Fruit fly (Drosophila melanogaster) whole organism, embryonic: Measurements from ENCODE around the gene SpdS.

Experiments used
- BEAF-32 ChIP-seq: fragments of 200-800 bp; sonication (Bioruptor generic); optimal IDR thresholded peaks from 3 replicates; lab custom pipeline; 2017; ENCODE audit warnings: missing biosample characterization, missing genetic modification characterization, mild to moderate bottlenecking, moderate library complexity, missing genetic modification reagents
- CG11696 ChIP-seq: fragments of 200-800 bp; sonication (Bioruptor generic); IDR thresholded peaks from 2 replicates; pipeline ENCODE4 v1.3.6; 2022; ENCODE audit warnings: missing biosample characterization, missing genetic modification characterization
- CG12299 ChIP-seq: fragments of 200-800 bp; sonication (Bioruptor generic); optimal IDR thresholded peaks from 2 replicates; lab custom pipeline; 2018; ENCODE audit warnings: missing biosample characterization, mild to moderate bottlenecking, missing genetic modification characterization
- CG12769 ChIP-seq: fragments of 200-800 bp; sonication (Bioruptor generic); optimal IDR thresholded peaks from 2 replicates; lab custom pipeline; 2019; ENCODE audit warnings: missing biosample characterization, mild to moderate bottlenecking, missing genetic modification characterization, moderate library complexity
- CG13287 ChIP-seq: fragments of 200-800 bp; sonication (Bioruptor generic); IDR thresholded peaks from 2 replicates; pipeline ENCODE4 v1.3.6; 2022; ENCODE audit warnings: missing biosample characterization, missing genetic modification characterization; ENCODE audit not compliant: partially characterized antibody
- CG14710 ChIP-seq: fragments of 200-800 bp; sonication (Bioruptor generic); optimal IDR thresholded peaks from 3 replicates; lab custom pipeline; 2019; ENCODE audit warnings: missing biosample characterization, mild to moderate bottlenecking, missing genetic modification characterization, moderate library complexity
- CG15479 ChIP-seq: fragments of 200-800 bp; sonication (Bioruptor generic); optimal IDR thresholded peaks from 3 replicates; lab custom pipeline; 2019; ENCODE audit warnings: missing biosample characterization, mild to moderate bottlenecking, missing genetic modification characterization, moderate library complexity
- CG1603 ChIP-seq: fragments of 200-800 bp; sonication (Bioruptor generic); optimal IDR thresholded peaks from 2 replicates; lab custom pipeline; 2019; ENCODE audit warnings: missing biosample characterization, mild to moderate bottlenecking, missing genetic modification characterization, moderate library complexity
- CG17385 ChIP-seq: fragments of 200-800 bp; sonication (Bioruptor generic); optimal IDR thresholded peaks from 3 replicates; lab custom pipeline; 2018; ENCODE audit warnings: missing biosample characterization, mild to moderate bottlenecking, missing genetic modification characterization
- CG17912 ChIP-seq: fragments of 200-800 bp; sonication (Bioruptor generic); optimal IDR thresholded peaks from 2 replicates; lab custom pipeline; 2018; ENCODE audit warnings: missing biosample characterization, mild to moderate bottlenecking, missing genetic modification characterization
- CG2889 ChIP-seq: fragments of 200-800 bp; sonication (Bioruptor generic); IDR thresholded peaks from 3 replicates; pipeline ENCODE4 v1.3.6; 2022; ENCODE audit warnings: missing biosample characterization, missing genetic modification characterization
- CG34376 ChIP-seq: fragments of 200-800 bp; sonication (Bioruptor generic); optimal IDR thresholded peaks from 2 replicates; lab custom pipeline; 2018; ENCODE audit warnings: missing biosample characterization, mild to moderate bottlenecking, missing genetic modification characterization
- CG4424 ChIP-seq: fragments of 200-800 bp; sonication (Bioruptor generic); optimal IDR thresholded peaks from 3 replicates; lab custom pipeline; 2016; ENCODE audit warnings: missing biosample characterization, missing genetic modification characterization
- CG4707 ChIP-seq: fragments of 200-800 bp; sonication (Bioruptor generic); optimal IDR thresholded peaks from 2 replicates; lab custom pipeline; 2018; ENCODE audit warnings: missing biosample characterization, mild to moderate bottlenecking, missing genetic modification characterization, moderate library complexity
- CG4730 ChIP-seq: fragments of 200-800 bp; sonication (Bioruptor generic); IDR thresholded peaks from 2 replicates; pipeline ENCODE4 v1.3.6; 2022; ENCODE audit warnings: missing biosample characterization, missing genetic modification characterization
- CG7556 ChIP-seq: fragments of 200-800 bp; sonication (Bioruptor generic); optimal IDR thresholded peaks from 2 replicates; lab custom pipeline; 2017; ENCODE audit warnings: missing biosample characterization, mild to moderate bottlenecking, missing genetic modification characterization
- CG7786 ChIP-seq: fragments of 200-800 bp; sonication (Bioruptor generic); optimal IDR thresholded peaks from 2 replicates; lab custom pipeline; 2016; ENCODE audit warnings: missing biosample characterization, missing genetic modification characterization
- CG8359 ChIP-seq: fragments of 200-800 bp; sonication (Bioruptor generic); optimal IDR thresholded peaks from 2 replicates; lab custom pipeline; 2017; ENCODE audit warnings: missing biosample characterization, mild to moderate bottlenecking, missing genetic modification characterization, borderline replicate concordance
- Dp ChIP-seq: fragments of 200-800 bp; sonication (Bioruptor generic); optimal IDR thresholded peaks from 2 replicates; lab custom pipeline; 2018; ENCODE audit warnings: missing biosample characterization, mild to moderate bottlenecking, missing genetic modification characterization, moderate library complexity
- E2f2 ChIP-seq: fragments of 200-800 bp; sonication (Bioruptor generic); IDR thresholded peaks from 2 replicates; pipeline ENCODE4 v1.3.6; 2022; ENCODE audit warnings: missing biosample characterization, missing genetic modification characterization
- Ets97D ChIP-seq: fragments of 200-800 bp; sonication (Bioruptor generic); optimal IDR thresholded peaks from 3 replicates; lab custom pipeline; 2016; ENCODE audit warnings: missing biosample characterization, missing genetic modification characterization
- MESR4 ChIP-seq: fragments of 200-800 bp; sonication (Bioruptor generic); optimal IDR thresholded peaks from 2 replicates; lab custom pipeline; 2018; ENCODE audit warnings: missing biosample characterization, mild to moderate bottlenecking, missing genetic modification characterization, moderate library complexity
- Myb ChIP-seq: fragments of 200-800 bp; sonication (Bioruptor generic); optimal IDR thresholded peaks from 2 replicates; lab custom pipeline; 2016; ENCODE audit warnings: missing biosample characterization, missing genetic modification characterization
- Nf-YB ChIP-seq: fragments of 200-800 bp; sonication (Bioruptor generic); optimal IDR thresholded peaks from 3 replicates; lab custom pipeline; 2019; ENCODE audit warnings: missing biosample characterization, mild to moderate bottlenecking, missing genetic modification characterization, moderate library complexity
- Opbp ChIP-seq: fragments of 200-800 bp; sonication (Bioruptor generic); IDR thresholded peaks from 3 replicates; pipeline ENCODE4 v1.3.6; 2022; ENCODE audit warnings: missing biosample characterization, missing genetic modification characterization; ENCODE audit not compliant: partially characterized antibody
- Optix ChIP-seq: fragments of 200-800 bp; sonication (Bioruptor generic); IDR thresholded peaks from 3 replicates; pipeline ENCODE4 v1.3.6; 2022; ENCODE audit warnings: missing biosample characterization, missing genetic modification characterization
- Pdp1 ChIP-seq, 2 experiments: fragments of 200-800 bp; sonication (Bioruptor generic); optimal IDR thresholded peaks; 3 replicates each; lab custom pipeline; 2016; ENCODE audit warnings: missing biosample characterization in 2 of 2, missing genetic modification characterization in 2 of 2, mild to moderate bottlenecking in 1 of 2, moderate library complexity in 1 of 2
- Ravus ChIP-seq: fragments of 200-800 bp; sonication (Bioruptor generic); IDR thresholded peaks from 2 replicates; pipeline ENCODE4 v1.3.6; 2022; ENCODE audit warnings: missing biosample characterization, missing genetic modification characterization
- Tbp ChIP-seq: fragments of >200 bp; optimal IDR thresholded peaks from 2 replicates; lab custom pipeline; 2018; ENCODE audit warnings: missing biosample characterization, missing genetic modification characterization
- Vsx1 ChIP-seq: fragments of 200-800 bp; sonication (Bioruptor generic); optimal IDR thresholded peaks from 2 replicates; lab custom pipeline; 2017; ENCODE audit warnings: missing biosample characterization, mild to moderate bottlenecking, missing genetic modification characterization, missing genetic modification reagents
- YL-1 ChIP-seq: fragments of 200-800 bp; sonication (Bioruptor generic); optimal IDR thresholded peaks from 3 replicates; lab custom pipeline; 2017; ENCODE audit warnings: missing biosample characterization, mild to moderate bottlenecking, missing genetic modification characterization
- bbx ChIP-seq: fragments of 200-800 bp; sonication (Bioruptor generic); IDR thresholded peaks from 2 replicates; pipeline ENCODE4 v1.3.6; 2022; ENCODE audit warnings: missing biosample characterization, missing genetic modification characterization; ENCODE audit not compliant: partially characterized antibody
- corto ChIP-seq: fragments of 200-800 bp; sonication (Bioruptor generic); optimal IDR thresholded peaks from 2 replicates; lab custom pipeline; 2016; ENCODE audit warnings: missing biosample characterization, mild to moderate bottlenecking, missing genetic modification characterization, moderate library complexity
- dan ChIP-seq: fragments of 200-800 bp; sonication (Bioruptor generic); IDR thresholded peaks from 2 replicates; pipeline ENCODE4 v1.3.6; 2022; ENCODE audit warnings: missing biosample characterization, missing genetic modification characterization
- dm ChIP-seq: fragments of 200-800 bp; sonication (Bioruptor generic); optimal IDR thresholded peaks from 3 replicates; lab custom pipeline; 2016; ENCODE audit warnings: missing biosample characterization, missing genetic modification characterization
- emc ChIP-seq: fragments of 200-800 bp; sonication (Bioruptor generic); optimal IDR thresholded peaks from 2 replicates; lab custom pipeline; 2016; ENCODE audit warnings: missing biosample characterization, missing genetic modification characterization
- kah ChIP-seq: fragments of 200-800 bp; sonication (Bioruptor generic); optimal IDR thresholded peaks from 2 replicates; lab custom pipeline; 2018; ENCODE audit warnings: missing biosample characterization, mild to moderate bottlenecking, missing genetic modification characterization
- lbe ChIP-seq: fragments of 200-800 bp; sonication (Bioruptor generic); optimal IDR thresholded peaks from 2 replicates; lab custom pipeline; 2016; ENCODE audit warnings: missing biosample characterization, mild to moderate bottlenecking, missing genetic modification characterization
- mirr ChIP-seq: fragments of 200-800 bp; sonication (Bioruptor generic); optimal IDR thresholded peaks from 3 replicates; lab custom pipeline; 2018; ENCODE audit warnings: missing biosample characterization, mild to moderate bottlenecking, missing genetic modification characterization
- org-1 ChIP-seq: fragments of 200-800 bp; sonication (Bioruptor generic); optimal IDR thresholded peaks from 2 replicates; lab custom pipeline; 2017; ENCODE audit warnings: missing biosample characterization, missing genetic modification characterization
- phol ChIP-seq: fragments of 200-800 bp; sonication (Bioruptor generic); optimal IDR thresholded peaks from 3 replicates; lab custom pipeline; 2018; ENCODE audit warnings: missing biosample characterization, mild to moderate bottlenecking, missing genetic modification characterization, moderate library complexity
- psq ChIP-seq: fragments of 200-800 bp; sonication (Bioruptor generic); optimal IDR thresholded peaks from 2 replicates; lab custom pipeline; 2017; ENCODE audit warnings: missing biosample characterization, missing genetic modification characterization
- ro ChIP-seq: fragments of 200-800 bp; sonication (Bioruptor generic); IDR thresholded peaks from 2 replicates; pipeline ENCODE4 v1.3.6; 2022; ENCODE audit warnings: missing biosample characterization, missing genetic modification characterization
- row ChIP-seq: fragments of 200-800 bp; sonication (Bioruptor generic); IDR thresholded peaks from 3 replicates; pipeline ENCODE4 v1.3.6; 2022; ENCODE audit warnings: missing biosample characterization, missing genetic modification characterization
- sens ChIP-seq: fragments of 200-800 bp; sonication (Bioruptor generic); peaks from one replicate; lab custom pipeline; 2016; ENCODE audit warnings: missing biosample characterization, missing genetic modification characterization
- sens-2 ChIP-seq: fragments of 200-800 bp; sonication (Bioruptor generic); IDR thresholded peaks from 2 replicates; pipeline ENCODE4 v1.3.6; 2022; ENCODE audit warnings: missing biosample characterization, missing genetic modification characterization
- sqz ChIP-seq: fragments of 200-800 bp; sonication (Bioruptor generic); optimal IDR thresholded peaks from 3 replicates; lab custom pipeline; 2018; ENCODE audit warnings: missing biosample characterization, mild to moderate bottlenecking, missing genetic modification characterization
- stwl ChIP-seq: fragments of 200-800 bp; sonication (Bioruptor generic); optimal IDR thresholded peaks from 3 replicates; lab custom pipeline; 2018; ENCODE audit warnings: missing biosample characterization, mild to moderate bottlenecking, missing genetic modification characterization, moderate library complexity
- tll ChIP-seq, 2 experiments: fragments of 200-800 bp in 1 of 2; fragments of >200 bp in 1 of 2; sonication (Bioruptor generic) in 1 of 2; optimal IDR thresholded peaks; 2 replicates each; lab custom pipeline; 2017 to 2019; ENCODE audit warnings: missing biosample characterization in 2 of 2, missing genetic modification characterization in 2 of 2, mild to moderate bottlenecking in 1 of 2, moderate library complexity in 1 of 2
- trem ChIP-seq: fragments of 200-800 bp; optimal IDR thresholded peaks from 3 replicates; lab custom pipeline; 2019; ENCODE audit warnings: missing biosample characterization, mild to moderate bottlenecking, missing genetic modification characterization, moderate library complexity
- zfh2 ChIP-seq: fragments of 200-800 bp; sonication (Bioruptor generic); optimal IDR thresholded peaks from 2 replicates; lab custom pipeline; 2016; ENCODE audit warnings: missing biosample characterization, missing genetic modification characterization

The SpdS gene

DNA sequence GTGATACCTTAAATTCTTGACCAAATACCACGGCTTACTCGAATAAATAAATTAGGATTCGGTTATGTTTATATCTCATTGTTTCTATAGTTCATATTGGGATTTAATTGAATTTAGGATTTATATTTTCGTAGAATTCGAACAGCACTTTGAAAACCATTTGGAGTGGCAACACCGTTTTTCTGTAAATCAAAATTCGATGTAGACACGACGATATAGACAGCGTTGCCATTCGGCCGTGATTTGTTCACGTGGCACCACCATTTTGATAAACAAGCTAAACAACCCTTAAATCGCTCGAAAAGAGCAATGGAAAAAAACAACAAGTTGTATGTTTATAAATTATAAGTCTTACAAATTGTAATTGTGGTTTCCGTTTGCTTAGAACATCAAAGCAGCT is 2.8 kb upstream of the SpdS start (continued):
- TF ChIP-seq lbe (GFP tag; lab: Kevin White, UChicago) = peak; percentile 33
- no peak for TF ChIP-seq sqz (GFP tag; lab: Kevin White, UChicago)
- TF ChIP-seq CG15479 (GFP tag; lab: Kevin White, UChicago) = no peak
- TF ChIP-seq org-1 = no peak
- peak; percentile 23 for TF ChIP-seq CG34376 (GFP tag; lab: Kevin White, UChicago)
- peak; percentile 74 for TF ChIP-seq CG13287 (GFP tag; lab: Robert Waterston, UW)
- TF ChIP-seq Vsx1 = no peak
- no peak for TF ChIP-seq corto (GFP tag; lab: Kevin White, UChicago)
- peak; percentile 29 for TF ChIP-seq Ets97D
- TF ChIP-seq Ravus (GFP tag; lab: Robert Waterston, UW) = no peak
- TF ChIP-seq E2f2 (GFP tag; lab: Robert Waterston, UW) = peak; percentile 76
- peak; percentile 56 for TF ChIP-seq CG1603
- peak; percentile 33 for TF ChIP-seq Tbp
- peak; percentile 38 for TF ChIP-seq trem (tag; lab: Kevin White, UChicago)
- TF ChIP-seq CG7556 = no peak
- TF ChIP-seq tll (GFP tag; optimal IDR thresholded peaks at IDR 0.05; lab: Kevin White, UChicago) = peak in 1 of 2 experiments; percentile 3
- no peak for TF ChIP-seq zfh2
- peak; percentile 66 for TF ChIP-seq dm (GFP tag; lab: Kevin White, UChicago)
- no peak for TF ChIP-seq ro (GFP tag; lab: Robert Waterston, UW)
- TF ChIP-seq MESR4 (GFP tag; lab: Kevin White, UChicago) = peak; percentile 8
- no peak for TF ChIP-seq CG8359
- TF ChIP-seq stwl (tag; lab: Kevin White, UChicago) = peak; percentile 59
- peak; percentile 65 for TF ChIP-seq BEAF-32 (GFP tag; lab: Kevin White, UChicago)
- TF ChIP-seq emc (GFP tag; lab: Kevin White, UChicago) = no peak
- peak; percentile 80 for TF ChIP-seq YL-1 (GFP tag; lab: Kevin White, UChicago)
- peak; percentile 48 for TF ChIP-seq Myb (GFP tag; lab: Kevin White, UChicago)
- TF ChIP-seq CG2889 = no peak
- TF ChIP-seq Dp (GFP tag; lab: Kevin White, UChicago) = peak; percentile 61
- peak; percentile 11; the same call in 1 of the 2 replicates for TF ChIP-seq bbx (GFP tag; lab: Robert Waterston, UW)
- TF ChIP-seq Nf-YB (GFP tag; lab: Kevin White, UChicago) = peak; percentile 9
- peak; percentile 59 for TF ChIP-seq CG14710 (tag; lab: Kevin White, UChicago)
- TF ChIP-seq Opbp (GFP tag; lab: Robert Waterston, UW) = peak; percentile 33; the same call in 1 of the 3 replicates
- TF ChIP-seq dan = no peak
- peak; percentile 80 for TF ChIP-seq sens
- TF ChIP-seq phol (tag; lab: Kevin White, UChicago) = peak; percentile 76

DNA sequence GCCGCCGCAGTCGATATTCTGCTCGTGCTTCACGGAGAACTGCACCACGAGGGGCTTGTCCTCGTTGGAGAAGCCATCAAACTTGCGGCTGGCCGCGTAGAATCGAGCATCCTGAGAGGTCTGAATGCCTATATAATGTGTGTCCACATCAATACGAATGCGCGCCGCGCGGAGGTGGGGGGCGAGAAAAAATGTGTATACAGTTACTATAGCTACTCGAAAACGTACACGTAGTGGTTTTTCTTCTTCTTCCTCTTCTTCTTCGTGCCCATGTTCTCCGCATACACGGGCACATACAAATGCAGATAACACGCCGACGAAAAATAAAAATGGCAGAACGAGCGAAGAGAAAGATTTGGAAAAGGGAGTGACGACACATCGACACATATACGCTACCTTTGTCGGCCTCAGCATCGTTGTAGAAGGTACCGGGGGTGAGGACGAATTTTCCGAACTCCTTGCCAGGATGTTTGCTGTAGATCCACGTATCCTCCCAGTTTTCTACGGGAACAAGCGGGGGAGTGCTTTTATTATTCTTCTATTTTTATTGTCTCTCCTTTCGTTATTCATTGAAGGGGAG is 1.3 kb upstream of the SpdS start:
- no peak for TF ChIP-seq CG4707 (GFP tag; lab: Kevin White, UChicago)
- no peak for TF ChIP-seq CG4424 (GFP tag; lab: Kevin White, UChicago)
- no peak for TF ChIP-seq CG8359
- no peak for TF ChIP-seq Optix
- peak; percentile 34 for TF ChIP-seq psq (GFP tag; lab: Kevin White, UChicago)
- TF ChIP-seq Pdp1 (GFP tag; optimal IDR thresholded peaks at IDR 0.05; lab: Kevin White, UChicago) = peak in 1 of 2 experiments; percentile 25
- no peak for TF ChIP-seq sens-2 (GFP tag; lab: Robert Waterston, UW)
- TF ChIP-seq CG11696 (GFP tag; lab: Robert Waterston, UW) = no peak
- peak; percentile 10 for TF ChIP-seq CG12769 (tag; lab: Kevin White, UChicago)
- TF ChIP-seq kah (GFP tag; lab: Kevin White, UChicago) = peak; percentile 85
- TF ChIP-seq CG17912 (GFP tag; lab: Kevin White, UChicago) = no peak
- TF ChIP-seq CG12299 (tag; lab: Kevin White, UChicago) = no peak
- TF ChIP-seq row = no peak
- peak; percentile 5 for TF ChIP-seq CG7786 (GFP tag; lab: Kevin White, UChicago)
- TF ChIP-seq CG4730 = no peak
- TF ChIP-seq CG17385 = peak; percentile 98
- peak; percentile 18 for TF ChIP-seq mirr (GFP tag; lab: Kevin White, UChicago)
